Worm (Caenorhabditis elegans): ENCODE data around the gene sor-1.

The sor-1 gene

DNA sequence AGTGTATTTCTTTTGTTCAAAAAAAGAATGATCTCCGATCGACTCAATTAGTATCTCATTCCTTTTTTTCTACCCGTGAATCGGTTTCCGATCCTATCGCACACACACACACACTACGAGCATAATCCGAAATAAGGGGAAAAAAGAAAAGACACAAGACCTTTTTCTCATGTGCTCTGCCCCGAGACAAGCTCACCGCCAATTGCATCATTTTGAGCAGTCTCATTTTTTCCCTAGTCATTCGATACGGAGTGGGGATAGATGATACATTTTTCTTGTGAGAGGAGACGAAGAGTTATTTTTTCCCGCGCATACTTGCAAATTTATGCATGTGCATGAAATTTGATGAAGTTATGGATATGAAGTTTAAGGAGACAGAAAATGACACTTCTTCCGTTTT, 25.7 kb upstream of the sor-1 start:
- TF ChIP-seq ceh-9 (tag; optimal IDR thresholded peaks at IDR 0.05) (no peak), unc-42 (tag; optimal IDR thresholded peaks at IDR 0.05) (peak; percentile 81)

DNA sequence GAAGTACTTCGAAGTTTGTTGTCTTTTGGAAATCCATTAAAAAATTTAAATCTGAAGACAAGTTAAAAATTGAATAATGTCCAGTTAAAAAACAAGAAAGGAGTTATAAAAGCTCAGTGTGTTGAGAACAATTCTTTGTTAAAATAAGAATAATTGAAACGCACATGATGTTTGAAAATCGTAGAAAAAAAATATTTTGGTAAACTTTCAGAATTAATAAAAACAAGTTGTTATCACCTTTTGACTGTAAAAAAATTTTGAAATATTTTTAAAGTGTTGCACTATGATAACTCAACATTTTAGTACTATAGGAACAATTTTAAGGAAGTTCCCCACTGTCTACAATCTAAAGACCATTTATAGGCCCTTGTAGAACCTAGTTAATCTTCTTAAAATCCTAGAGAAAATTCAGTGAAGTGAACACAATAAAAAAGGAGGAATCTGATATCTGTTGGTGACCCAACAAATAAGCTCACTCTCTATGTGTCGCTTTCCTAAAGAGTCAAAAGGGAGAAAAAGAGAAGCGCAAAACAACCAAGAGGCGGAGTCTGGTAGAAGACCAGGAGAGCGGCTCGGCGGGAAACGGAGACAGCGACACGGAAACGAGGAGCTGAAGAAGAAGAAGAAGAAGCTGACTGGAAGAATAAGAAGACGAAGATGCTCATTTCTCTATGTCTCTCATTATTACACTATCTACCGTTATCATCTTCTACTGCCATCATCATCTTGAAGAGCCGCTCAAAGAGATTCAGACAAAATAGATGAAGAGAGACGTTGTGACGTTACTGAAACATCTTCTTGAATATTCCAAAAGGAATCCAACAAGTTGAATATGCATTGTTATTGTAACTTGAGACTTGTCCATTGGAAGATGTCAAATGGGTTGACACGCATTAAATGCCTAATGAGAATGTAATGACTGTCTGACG, 23.3 kb upstream of the sor-1 start, which contains the start of gene ZK353.10:
Gene ZK353.10 (minus strand): TSS at position 51 of the 929 bp plus-strand sequence.
- TF ChIP-seq tbx-7 (tag; optimal IDR thresholded peaks at IDR 0.05) (no peak), ceh-22 (tag; optimal IDR thresholded peaks at IDR 0.05) (no peak), ama-1 (optimal IDR thresholded peaks at IDR 0.05) (no peak), nhr-232 (tag; optimal IDR thresholded peaks at IDR 0.05) (no peak), ceh-45 (GFP tag; IDR thresholded peaks at IDR 0.05) (no peak), lin-11 (tag; optimal IDR thresholded peaks at IDR 0.05) (no peak), fax-1 (tag; optimal IDR thresholded peaks at IDR 0.05) (no peak), C38D4.7 (GFP tag; optimal IDR thresholded peaks at IDR 0.05) (no peak), pha-2 (tag; optimal IDR thresholded peaks at IDR 0.05) (no peak), C08G9.2 (tag; optimal IDR thresholded peaks at IDR 0.05) (no peak), dmd-4 (tag; optimal IDR thresholded peaks at IDR 0.05; ENCODE audit: borderline replicate concordance) (no peak), zip-5 (tag; optimal IDR thresholded peaks at IDR 0.05) (no peak), sdc-2 (tag; optimal IDR thresholded peaks at IDR 0.05) (no peak), pqm-1 (tag; optimal IDR thresholded peaks at IDR 0.05) (no peak)

DNA sequence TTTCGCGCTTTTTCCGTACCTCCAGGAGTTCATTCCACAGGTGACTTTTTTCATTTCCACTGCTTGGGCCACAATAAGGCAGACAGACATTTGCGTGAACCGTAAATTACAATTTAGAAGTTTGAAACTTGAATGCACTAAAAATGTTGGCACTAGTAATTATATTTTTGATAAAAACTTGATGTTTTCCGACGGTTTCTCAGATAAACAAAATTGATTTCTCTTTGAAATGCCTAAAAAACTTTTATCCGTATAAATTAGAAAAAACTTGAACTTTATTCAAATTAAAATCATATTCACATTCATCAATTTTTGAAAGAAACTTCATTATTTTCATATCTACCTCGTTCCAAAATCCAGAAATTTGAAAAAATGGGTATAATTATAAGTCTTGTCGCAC, 22.3 kb upstream of the sor-1 start, which contains the start of gene ZK353.3:
Gene ZK353.3 (plus strand): TSS at position 301 of the 400 bp plus-strand sequence.
- TF ChIP-seq nhr-232 (tag; optimal IDR thresholded peaks at IDR 0.05), result no peak
- no peak for TF ChIP-seq hlh-6 (tag; optimal IDR thresholded peaks at IDR 0.05)
- TF ChIP-seq ceh-6 (GFP tag; optimal IDR thresholded peaks at IDR 0.05), result no peak
- no peak for TF ChIP-seq che-1 (tag; optimal IDR thresholded peaks at IDR 0.05)
- TF ChIP-seq ceh-22 (tag; optimal IDR thresholded peaks at IDR 0.05), result no peak
- no peak for TF ChIP-seq ceh-19 (GFP tag; optimal IDR thresholded peaks at IDR 0.05)
- TF ChIP-seq tbx-2 (tag; optimal IDR thresholded peaks at IDR 0.05), result no peak
- TF ChIP-seq pqm-1 (tag; optimal IDR thresholded peaks at IDR 0.05), result no peak
- no peak for TF ChIP-seq nhr-11 (tag; optimal IDR thresholded peaks at IDR 0.05)

DNA sequence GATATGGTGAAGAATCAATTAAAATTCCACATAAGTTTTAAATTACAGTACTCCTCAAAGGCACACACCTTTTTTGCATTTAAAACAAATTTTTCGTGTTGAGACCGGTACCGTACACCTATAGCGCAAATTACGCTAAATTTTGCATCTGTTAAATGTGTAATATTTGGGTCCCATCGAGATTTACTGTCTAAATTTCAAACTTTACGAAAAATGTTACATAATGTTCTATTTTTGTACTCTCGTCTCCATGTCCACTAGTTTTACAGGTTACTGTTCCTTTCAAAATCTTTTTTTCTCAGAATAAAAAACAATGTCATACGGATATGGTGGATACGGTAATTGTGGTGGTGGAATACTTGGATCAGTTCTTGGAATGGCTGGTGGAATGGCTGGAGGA, 19.6 kb upstream of the sor-1 start, which contains the start of gene ZK353.2:
Gene ZK353.2 (plus strand): TSS at position 301 of the 400 bp plus-strand sequence.
- TF ChIP-seq ceh-48 (tag; optimal IDR thresholded peaks at IDR 0.05) (no peak), pros-1 (tag; optimal IDR thresholded peaks at IDR 0.05) (no peak), ceh-19 (GFP tag; optimal IDR thresholded peaks at IDR 0.05) (no peak), ceh-24 (tag; optimal IDR thresholded peaks at IDR 0.05) (no peak), lin-11 (tag; optimal IDR thresholded peaks at IDR 0.05) (no peak), pha-4 (tag; optimal IDR thresholded peaks at IDR 0.05) (no peak), elt-2 (tag; optimal IDR thresholded peaks at IDR 0.05) (no peak), nhr-232 (tag; optimal IDR thresholded peaks at IDR 0.05) (no peak), ceh-6 (GFP tag; optimal IDR thresholded peaks at IDR 0.05) (no peak), K09A11.1 (tag; optimal IDR thresholded peaks at IDR 0.05; ENCODE audit: insufficient read depth) (no peak), elt-4 (tag; optimal IDR thresholded peaks at IDR 0.05) (no peak), unc-55 (GFP tag; optimal IDR thresholded peaks at IDR 0.05) (no peak), tbx-2 (tag; optimal IDR thresholded peaks at IDR 0.05) (no peak), ref-2 (tag; optimal IDR thresholded peaks at IDR 0.05) (no peak), ztf-16 (tag; optimal IDR thresholded peaks at IDR 0.05) (no peak), ahr-1 (tag; optimal IDR thresholded peaks at IDR 0.05) (no peak)

DNA sequence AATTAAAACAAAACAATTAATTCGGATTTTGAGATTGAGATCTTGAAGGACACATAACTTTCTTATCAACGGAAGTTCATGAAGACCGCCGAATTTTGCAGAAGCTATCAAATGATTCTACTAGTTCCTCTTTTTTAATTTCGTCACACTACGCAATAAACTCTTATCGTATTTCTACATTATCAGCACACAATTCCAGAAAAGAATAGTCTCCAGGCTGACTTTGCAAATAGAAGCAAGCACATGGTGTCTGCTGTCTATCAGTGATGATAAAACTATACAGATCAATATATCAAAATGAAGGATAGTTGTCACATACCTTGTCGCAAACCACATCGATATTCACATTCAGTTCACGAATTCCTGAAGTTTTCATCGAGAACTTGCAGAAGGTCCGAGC, 17.5 kb upstream of the sor-1 start:
- peak; percentile 66 for TF ChIP-seq elt-2 (tag; optimal IDR thresholded peaks at IDR 0.05)
- TF ChIP-seq lin-11 (tag; optimal IDR thresholded peaks at IDR 0.05), result no peak

All from whole organism, late embryonic.